Worm (Caenorhabditis elegans): Measurements from ENCODE around the gene Y40B10A.5.

ce11 chrV:2054254-2054653, 8.4 kb upstream of the Y40B10A.5 start:
- TF ChIP-seq ztf-11 (tag; optimal IDR thresholded peaks at IDR 0.05) (no peak), aly-2 (tag; optimal IDR thresholded peaks at IDR 0.05) (no peak), unc-62 (GFP tag; optimal IDR thresholded peaks at IDR 0.05) (no peak), ZK546.5 (tag; optimal IDR thresholded peaks at IDR 0.05) (no peak), peb-1 (tag; optimal IDR thresholded peaks at IDR 0.05) (no peak), ztf-4 (tag; optimal IDR thresholded peaks at IDR 0.05) (no peak), unc-55 (GFP tag; optimal IDR thresholded peaks at IDR 0.05) (no peak)

All from whole organism, L2 larva.